Fruit fly (Drosophila melanogaster) whole organism, embryonic: ENCODE data around the gene ninaC.

Experiments
- Ada2b ChIP-seq: fragments of 200-800 bp; sonication (Bioruptor generic); IDR thresholded peaks from 2 replicates; pipeline ENCODE4 v1.3.6; 2022; ENCODE audit warnings: missing biosample characterization, missing genetic modification characterization
- Bteb2 ChIP-seq: fragments of 200-800 bp; sonication (Bioruptor generic); optimal IDR thresholded peaks from 2 replicates; lab custom pipeline; 2016; ENCODE audit warnings: missing biosample characterization, missing genetic modification characterization
- C15 ChIP-seq: fragments of 200-800 bp; sonication (Bioruptor generic); IDR thresholded peaks from 3 replicates; pipeline ENCODE4 v1.3.6; 2022; ENCODE audit warnings: missing biosample characterization, missing genetic modification characterization
- CG10274 ChIP-seq: fragments of 200-800 bp; sonication (Bioruptor generic); optimal IDR thresholded peaks from 3 replicates; lab custom pipeline; 2017; ENCODE audit warnings: missing biosample characterization, mild to moderate bottlenecking, missing genetic modification characterization
- CG11456 ChIP-seq: fragments of 200-800 bp; sonication (Bioruptor generic); IDR thresholded peaks from 3 replicates; pipeline ENCODE4 v1.3.6; 2022; ENCODE audit warnings: missing biosample characterization, missing genetic modification characterization
- CG13123 ChIP-seq: fragments of 200-800 bp; sonication (Bioruptor generic); optimal IDR thresholded peaks from 2 replicates; lab custom pipeline; 2016; ENCODE audit warnings: missing biosample characterization, missing genetic modification characterization
- CG15514 ChIP-seq: fragments of 200-800 bp; sonication (Bioruptor generic); optimal IDR thresholded peaks from 3 replicates; lab custom pipeline; 2017; ENCODE audit warnings: missing biosample characterization, missing genetic modification characterization, mild to moderate bottlenecking, moderate library complexity, missing genetic modification reagents
- CG18764 ChIP-seq: fragments of 200-800 bp; sonication (Bioruptor generic); optimal IDR thresholded peaks from 3 replicates; lab custom pipeline; 2016; ENCODE audit warnings: missing biosample characterization, missing genetic modification characterization
- CG32532 ChIP-seq: fragments of 200-800 bp; sonication (Bioruptor generic); IDR thresholded peaks from 2 replicates; pipeline ENCODE4 v1.3.6; 2022; ENCODE audit warnings: missing biosample characterization, missing genetic modification characterization
- CG3838 ChIP-seq: fragments of 200-800 bp; sonication (Bioruptor generic); optimal IDR thresholded peaks from 3 replicates; lab custom pipeline; 2016; ENCODE audit warnings: missing biosample characterization, missing genetic modification characterization
- CG6765 ChIP-seq: fragments of 200-800 bp; sonication (Bioruptor generic); optimal IDR thresholded peaks from 3 replicates; lab custom pipeline; 2017; ENCODE audit warnings: missing biosample characterization, mild to moderate bottlenecking, missing genetic modification characterization
- CG7928 ChIP-seq: fragments of 200-800 bp; sonication (Bioruptor generic); optimal IDR thresholded peaks from 2 replicates; lab custom pipeline; 2017; ENCODE audit warnings: missing biosample characterization, mild to moderate bottlenecking, missing genetic modification characterization
- Camta ChIP-seq: fragments of 200-800 bp; sonication (Bioruptor generic); optimal IDR thresholded peaks from 2 replicates; lab custom pipeline; 2016; ENCODE audit warnings: missing biosample characterization, missing genetic modification characterization
- CoRest ChIP-seq: fragments of 200-800 bp; sonication (Bioruptor generic); optimal IDR thresholded peaks from 3 replicates; lab custom pipeline; 2018; ENCODE audit warnings: missing biosample characterization, mild to moderate bottlenecking, missing genetic modification characterization, moderate library complexity
- Dbx ChIP-seq: fragments of 200-800 bp; sonication (Bioruptor generic); IDR thresholded peaks from 3 replicates; pipeline ENCODE4 v1.3.6; 2022; ENCODE audit warnings: missing biosample characterization, missing genetic modification characterization
- Drgx ChIP-seq: fragments of 200-800 bp; sonication (Bioruptor generic); IDR thresholded peaks from 2 replicates; pipeline ENCODE4 v1.3.6; 2022; ENCODE audit warnings: missing biosample characterization, missing genetic modification characterization
- Fer1 ChIP-seq: fragments of 200-800 bp; sonication (Bioruptor generic); optimal IDR thresholded peaks from 2 replicates; lab custom pipeline; 2017; ENCODE audit warnings: missing biosample characterization, mild to moderate bottlenecking, missing genetic modification characterization
- GATAe ChIP-seq: fragments of 200-800 bp; sonication (Bioruptor generic); conservative IDR thresholded peaks from 2 replicates; pipeline ENCODE4 v1.3.6; 2022; ENCODE audit warnings: missing biosample characterization, missing genetic modification characterization
- Gug ChIP-seq: fragments of 200-800 bp; sonication (Bioruptor generic); IDR thresholded peaks from 4 replicates; pipeline ENCODE4 v1.3.6; 2022; ENCODE audit warnings: missing biosample characterization, missing genetic modification characterization
- HLH3B ChIP-seq: fragments of 200-800 bp; sonication (Bioruptor generic); IDR thresholded peaks from 2 replicates; pipeline ENCODE4 v1.3.6; 2022; ENCODE audit warnings: missing biosample characterization, missing genetic modification characterization
- HmgD ChIP-seq: fragments of 200-800 bp; sonication (Bioruptor generic); optimal IDR thresholded peaks from 3 replicates; lab custom pipeline; 2016; ENCODE audit warnings: missing biosample characterization, missing genetic modification characterization
- HmgZ ChIP-seq: fragments of 200-800 bp; sonication (Bioruptor generic); optimal IDR thresholded peaks from 2 replicates; lab custom pipeline; 2018; ENCODE audit warnings: missing biosample characterization, mild to moderate bottlenecking, missing genetic modification characterization
- Hr51 ChIP-seq, 2 experiments: fragments of 200-800 bp; sonication (Bioruptor generic); optimal IDR thresholded peaks; 2 replicates in 1 of 2; 3 replicates in 1 of 2; lab custom pipeline; 2016 to 2018; ENCODE audit warnings: missing biosample characterization in 2 of 2, missing genetic modification characterization in 2 of 2, mild to moderate bottlenecking in 1 of 2, moderate library complexity in 1 of 2
- Kr ChIP-seq: fragments of 200-800 bp; sonication (Bioruptor generic); optimal IDR thresholded peaks from 2 replicates; lab custom pipeline; 2017; ENCODE audit warnings: missing biosample characterization, mild to moderate bottlenecking, missing genetic modification characterization
- Mrtf ChIP-seq: fragments of 200-800 bp; sonication (Bioruptor generic); IDR thresholded peaks from 3 replicates; pipeline ENCODE4 v1.3.6; 2022; ENCODE audit warnings: missing biosample characterization, missing genetic modification characterization
- NC2α ChIP-seq: fragments of 200-800 bp; sonication (Bioruptor generic); optimal IDR thresholded peaks from 2 replicates; lab custom pipeline; 2016; ENCODE audit warnings: missing biosample characterization, missing genetic modification characterization
- NC2β ChIP-seq: fragments of 200-800 bp; sonication (Bioruptor generic); optimal IDR thresholded peaks from 2 replicates; lab custom pipeline; 2016; ENCODE audit warnings: missing biosample characterization, missing genetic modification characterization
- Nf-YB ChIP-seq: fragments of 200-800 bp; sonication (Bioruptor generic); optimal IDR thresholded peaks from 3 replicates; lab custom pipeline; 2019; ENCODE audit warnings: missing biosample characterization, mild to moderate bottlenecking, missing genetic modification characterization, moderate library complexity
- Ravus ChIP-seq: fragments of 200-800 bp; sonication (Bioruptor generic); IDR thresholded peaks from 2 replicates; pipeline ENCODE4 v1.3.6; 2022; ENCODE audit warnings: missing biosample characterization, missing genetic modification characterization
- Sox102F ChIP-seq: fragments of 200-800 bp; sonication (Bioruptor generic); optimal IDR thresholded peaks from 2 replicates; lab custom pipeline; 2018; ENCODE audit warnings: missing biosample characterization, mild to moderate bottlenecking, missing genetic modification characterization, moderate library complexity
- Tbp ChIP-seq: fragments of >200 bp; optimal IDR thresholded peaks from 2 replicates; lab custom pipeline; 2018; ENCODE audit warnings: missing biosample characterization, missing genetic modification characterization
- al ChIP-seq: fragments of 200-800 bp; sonication (Bioruptor generic); IDR thresholded peaks from 2 replicates; pipeline ENCODE4 v1.3.6; 2022; ENCODE audit warnings: missing biosample characterization, missing genetic modification characterization
- az2 ChIP-seq: fragments of 200-800 bp; sonication (Bioruptor generic); optimal IDR thresholded peaks from 3 replicates; lab custom pipeline; 2016; ENCODE audit warnings: missing biosample characterization, missing genetic modification characterization
- br ChIP-seq: fragments of >200 bp; optimal IDR thresholded peaks from 2 replicates; lab custom pipeline; 2017
- cas ChIP-seq: fragments of 200-800 bp; sonication (Bioruptor generic); IDR thresholded peaks from 2 replicates; pipeline ENCODE4 v1.3.6; 2022; ENCODE audit warnings: missing biosample characterization, missing genetic modification characterization
- cg ChIP-seq: fragments of 200-800 bp; sonication (Bioruptor generic); optimal IDR thresholded peaks from 3 replicates; lab custom pipeline; 2019; ENCODE audit warnings: missing biosample characterization, mild to moderate bottlenecking, missing genetic modification characterization, moderate library complexity
- cwo ChIP-seq: fragments of 200-800 bp; sonication (Bioruptor generic); optimal IDR thresholded peaks from 3 replicates; lab custom pipeline; 2017; ENCODE audit warnings: missing biosample characterization, missing genetic modification characterization, mild to moderate bottlenecking, moderate library complexity, missing genetic modification reagents
- grau ChIP-seq: fragments of 200-800 bp; optimal IDR thresholded peaks from 3 replicates; lab custom pipeline; 2019; ENCODE audit warnings: missing biosample characterization, mild to moderate bottlenecking, missing genetic modification characterization, moderate library complexity
- ham ChIP-seq: fragments of 200-800 bp; sonication (Bioruptor generic); IDR thresholded peaks from 2 replicates; pipeline ENCODE4 v1.3.6; 2022; ENCODE audit warnings: missing biosample characterization, missing genetic modification characterization
- jigr1 ChIP-seq: fragments of 200-800 bp; sonication (Bioruptor generic); IDR thresholded peaks from 3 replicates; pipeline ENCODE4 v1.3.6; 2022; ENCODE audit warnings: missing biosample characterization, missing genetic modification characterization
- jumu ChIP-seq: fragments of 200-800 bp; sonication (Bioruptor generic); optimal IDR thresholded peaks from 3 replicates; lab custom pipeline; 2016; ENCODE audit warnings: missing biosample characterization, missing genetic modification characterization
- lilli ChIP-seq: fragments of 200-800 bp; sonication (Bioruptor generic); optimal IDR thresholded peaks from 3 replicates; lab custom pipeline; 2016; ENCODE audit warnings: missing biosample characterization, missing genetic modification characterization
- mld ChIP-seq: fragments of 200-800 bp; sonication (Bioruptor generic); IDR thresholded peaks from 3 replicates; pipeline ENCODE4 v1.3.6; 2022; ENCODE audit warnings: missing biosample characterization, missing genetic modification characterization; ENCODE audit not compliant: partially characterized antibody
- pb ChIP-seq: fragments of 200-800 bp; sonication (Bioruptor generic); optimal IDR thresholded peaks from 3 replicates; lab custom pipeline; 2016; ENCODE audit warnings: missing biosample characterization, missing genetic modification characterization
- pum ChIP-seq: fragments of 200-800 bp; sonication (Bioruptor generic); optimal IDR thresholded peaks from 2 replicates; lab custom pipeline; 2016; ENCODE audit warnings: missing biosample characterization, missing genetic modification characterization
- ro ChIP-seq: fragments of 200-800 bp; sonication (Bioruptor generic); IDR thresholded peaks from 2 replicates; pipeline ENCODE4 v1.3.6; 2022; ENCODE audit warnings: missing biosample characterization, missing genetic modification characterization

Gene ninaC

dm6 chr2L:7419408-7420304 lies 42.2 kb downstream of the ninaC start (continued):
- TF ChIP-seq Gug (no peak), CG18764 (GFP tag; lab: Kevin White, UChicago) (no peak), lilli (GFP tag; lab: Kevin White, UChicago) (peak; percentile 18), Kr (GFP tag; lab: Kevin White, UChicago) (no peak), CG10274 (GFP tag; lab: Kevin White, UChicago) (no peak), Ravus (GFP tag; lab: Robert Waterston, UW) (no peak), Bteb2 (GFP tag; lab: Kevin White, UChicago) (no peak), Dbx (GFP tag; lab: Robert Waterston, UW) (no peak), CG15514 (GFP tag; lab: Kevin White, UChicago) (no peak)

dm6 chr2L:7420305-7421287 lies 43.1 kb downstream of the ninaC start:
- no peak for TF ChIP-seq NC2α (GFP tag; lab: Kevin White, UChicago)
- no peak for TF ChIP-seq cg
- peak; percentile 67 for TF ChIP-seq al (GFP tag; lab: Robert Waterston, UW)
- peak; percentile 66 for TF ChIP-seq NC2β
- no peak for TF ChIP-seq Tbp (GFP tag; lab: Kevin White, UChicago)
- TF ChIP-seq CG32532 (GFP tag; lab: Robert Waterston, UW): peak; percentile 87
- TF ChIP-seq Ada2b: peak; percentile 70
- peak; percentile 55; the same call in 2 of the 3 replicates for TF ChIP-seq Mrtf
- TF ChIP-seq ham: no peak
- peak; percentile 79 for TF ChIP-seq HLH3B (GFP tag; lab: Robert Waterston, UW)
- no peak for TF ChIP-seq jigr1 (GFP tag; lab: Robert Waterston, UW)
- peak; percentile 75 for TF ChIP-seq grau (tag; lab: Kevin White, UChicago)
- TF ChIP-seq ro (GFP tag; lab: Robert Waterston, UW): no peak
- no peak for TF ChIP-seq CG3838 (GFP tag; lab: Kevin White, UChicago)
- no peak; the same call in 2 of the 3 replicates for TF ChIP-seq C15 (GFP tag; lab: Robert Waterston, UW)
- TF ChIP-seq pb (GFP tag; lab: Kevin White, UChicago): peak; percentile 28
- no peak for TF ChIP-seq CG13123 (GFP tag; lab: Kevin White, UChicago)
- TF ChIP-seq Nf-YB (GFP tag; lab: Kevin White, UChicago): peak; percentile 11
- peak; percentile 17 for TF ChIP-seq az2 (GFP tag; lab: Kevin White, UChicago)
- TF ChIP-seq Fer1 (GFP tag; lab: Kevin White, UChicago): peak; percentile 81
- peak; percentile 2 for TF ChIP-seq pum (GFP tag; lab: Kevin White, UChicago)
- no peak for TF ChIP-seq br (lab: Kevin White, UChicago)
- TF ChIP-seq Sox102F (GFP tag; lab: Kevin White, UChicago): peak; percentile 27
- TF ChIP-seq mld (GFP tag; lab: Robert Waterston, UW): no peak
- TF ChIP-seq CG11456 (GFP tag; lab: Robert Waterston, UW): peak; percentile 79; the same call in 2 of the 3 replicates
- peak; percentile 37 for TF ChIP-seq CoRest
- peak; percentile 39 for TF ChIP-seq Camta (GFP tag; lab: Kevin White, UChicago)
- no peak for TF ChIP-seq GATAe
- peak; percentile 71 for TF ChIP-seq Drgx (GFP tag; lab: Robert Waterston, UW)
- TF ChIP-seq CG7928: no peak
- no peak for TF ChIP-seq cas
- TF ChIP-seq HmgD: no peak
- TF ChIP-seq cwo: peak; percentile 73
- TF ChIP-seq jumu: peak; percentile 17
- peak; percentile 20 to 48 for TF ChIP-seq Hr51 (GFP tag; optimal IDR thresholded peaks at IDR 0.05; lab: Kevin White, UChicago)
- peak; percentile 69 for TF ChIP-seq HmgZ (tag; lab: Kevin White, UChicago)
- no peak for TF ChIP-seq CG6765 (GFP tag; lab: Kevin White, UChicago)
